Fruit fly (Drosophila melanogaster) whole organism, embryonic: ENCODE data around the gene CG5790.

ENCODE experiments used
- Bgb ChIP-seq: fragments of 200-800 bp; sonication (Bioruptor generic); IDR thresholded peaks from 2 replicates; pipeline ENCODE4 v1.3.6; 2022; ENCODE audit warnings: missing biosample characterization, missing genetic modification characterization; ENCODE audit not compliant: partially characterized antibody
- CG10565 ChIP-seq: fragments of 200-800 bp; sonication (Bioruptor generic); optimal IDR thresholded peaks from 3 replicates; lab custom pipeline; 2016; ENCODE audit warnings: missing biosample characterization, mild to moderate bottlenecking, missing genetic modification characterization
- CG11504 ChIP-seq: fragments of 200-800 bp; sonication (Bioruptor generic); optimal IDR thresholded peaks from 3 replicates; lab custom pipeline; 2019; ENCODE audit warnings: missing biosample characterization, mild to moderate bottlenecking, missing genetic modification characterization, moderate library complexity
- CG11695 ChIP-seq: fragments of 200-800 bp; sonication (Bioruptor generic); IDR thresholded peaks from 3 replicates; pipeline ENCODE4 v1.3.6; 2022; ENCODE audit warnings: missing biosample characterization, missing genetic modification characterization
- CG12236 ChIP-seq: fragments of 200-800 bp; sonication (Bioruptor generic); optimal IDR thresholded peaks from 2 replicates; lab custom pipeline; 2016; ENCODE audit warnings: missing biosample characterization, missing genetic modification characterization
- CG12942 ChIP-seq: fragments of 200-800 bp; sonication (Bioruptor generic); optimal IDR thresholded peaks from 3 replicates; lab custom pipeline; 2016; ENCODE audit warnings: missing biosample characterization, missing genetic modification characterization
- CG14050 ChIP-seq: fragments of 200-800 bp; sonication (Bioruptor generic); IDR thresholded peaks from 3 replicates; pipeline ENCODE4 v1.3.6; 2022; ENCODE audit warnings: missing biosample characterization, missing genetic modification characterization
- CG2199 ChIP-seq: fragments of 200-800 bp; sonication (Bioruptor generic); IDR thresholded peaks from 3 replicates; pipeline ENCODE4 v1.3.6; 2022; ENCODE audit warnings: missing biosample characterization, missing genetic modification characterization
- CG30431 ChIP-seq: fragments of 200-800 bp; sonication (Bioruptor generic); optimal IDR thresholded peaks from 2 replicates; lab custom pipeline; 2017; ENCODE audit warnings: missing biosample characterization, missing genetic modification characterization
- CG32532 ChIP-seq: fragments of 200-800 bp; sonication (Bioruptor generic); IDR thresholded peaks from 2 replicates; pipeline ENCODE4 v1.3.6; 2022; ENCODE audit warnings: missing biosample characterization, missing genetic modification characterization
- CG34224 ChIP-seq: fragments of 200-800 bp; sonication (Bioruptor generic); IDR thresholded peaks from 3 replicates; pipeline ENCODE4 v1.3.6; 2022; ENCODE audit warnings: missing biosample characterization, missing genetic modification characterization; ENCODE audit not compliant: partially characterized antibody
- CG5180 ChIP-seq: fragments of 200-800 bp; sonication (Bioruptor generic); optimal IDR thresholded peaks from 3 replicates; lab custom pipeline; 2017; ENCODE audit warnings: missing biosample characterization, missing genetic modification characterization, mild to moderate bottlenecking, moderate library complexity, missing genetic modification reagents
- CG7271 ChIP-seq: fragments of 200-800 bp; sonication (Bioruptor generic); optimal IDR thresholded peaks from 2 replicates; lab custom pipeline; 2018; ENCODE audit warnings: missing biosample characterization, mild to moderate bottlenecking, missing genetic modification characterization, moderate library complexity
- CG7963 ChIP-seq: fragments of 200-800 bp; sonication (Bioruptor generic); IDR thresholded peaks from 3 replicates; pipeline ENCODE4 v1.3.6; 2022; ENCODE audit warnings: missing biosample characterization, missing genetic modification characterization; ENCODE audit not compliant: partially characterized antibody
- CoRest ChIP-seq: fragments of 200-800 bp; sonication (Bioruptor generic); optimal IDR thresholded peaks from 3 replicates; lab custom pipeline; 2018; ENCODE audit warnings: missing biosample characterization, mild to moderate bottlenecking, missing genetic modification characterization, moderate library complexity
- Dad ChIP-seq: fragments of 200-800 bp; sonication (Bioruptor generic); optimal IDR thresholded peaks from 3 replicates; lab custom pipeline; 2016; ENCODE audit warnings: missing biosample characterization, missing genetic modification characterization
- Deaf1 ChIP-seq: fragments of 200-800 bp; optimal IDR thresholded peaks from 3 replicates; lab custom pipeline; 2019; ENCODE audit warnings: missing biosample characterization, mild to moderate bottlenecking, missing genetic modification characterization, moderate library complexity
- Dfd ChIP-seq, 2 experiments: fragments of >200 bp; optimal IDR thresholded peaks; 2 replicates each; lab custom pipeline; 2017; ENCODE audit warnings: missing biosample characterization in 2 of 2, missing genetic modification characterization in 2 of 2
- Doc3 ChIP-seq: fragments of 200-800 bp; sonication (Bioruptor generic); IDR thresholded peaks from 3 replicates; pipeline ENCODE4 v1.3.6; 2022; ENCODE audit warnings: missing biosample characterization, missing genetic modification characterization; ENCODE audit not compliant: partially characterized antibody
- Hmr ChIP-seq: fragments of 200-800 bp; sonication (Bioruptor generic); optimal IDR thresholded peaks from 3 replicates; lab custom pipeline; 2017; ENCODE audit warnings: mild to moderate bottlenecking, missing biosample characterization, missing genetic modification reagents, missing genetic modification characterization
- Hr78 ChIP-seq, 2 experiments: fragments of 200-800 bp in 1 of 2; fragments of >200 bp in 1 of 2; sonication (Bioruptor generic) in 1 of 2; optimal IDR thresholded peaks; 2 replicates each; lab custom pipeline; 2017 to 2019; ENCODE audit warnings: missing biosample characterization in 2 of 2, missing genetic modification characterization in 2 of 2, mild to moderate bottlenecking in 1 of 2, moderate library complexity in 1 of 2
- Hsf ChIP-seq: fragments of 200-800 bp; sonication (Bioruptor generic); optimal IDR thresholded peaks from 3 replicates; lab custom pipeline; 2016; ENCODE audit warnings: missing biosample characterization, missing genetic modification characterization
- Lim3 ChIP-seq: fragments of 200-800 bp; sonication (Bioruptor generic); IDR thresholded peaks from 2 replicates; pipeline ENCODE4 v1.3.6; 2022; ENCODE audit warnings: missing biosample characterization, missing genetic modification characterization
- MTF-1 ChIP-seq: fragments of 200-800 bp; sonication (Bioruptor generic); optimal IDR thresholded peaks from 2 replicates; lab custom pipeline; 2018; ENCODE audit warnings: missing biosample characterization, mild to moderate bottlenecking, missing genetic modification characterization, borderline replicate concordance
- Max ChIP-seq: fragments of 200-800 bp; sonication (Bioruptor generic); optimal IDR thresholded peaks from 2 replicates; lab custom pipeline; 2016; ENCODE audit warnings: missing biosample characterization, mild to moderate bottlenecking, missing genetic modification characterization
- Nf-YA ChIP-seq: fragments of 200-800 bp; sonication (Bioruptor generic); IDR thresholded peaks from 2 replicates; pipeline ENCODE4 v1.3.6; 2022; ENCODE audit warnings: missing biosample characterization, missing genetic modification characterization
- PHDP ChIP-seq: fragments of 200-800 bp; sonication (Bioruptor generic); optimal IDR thresholded peaks from 3 replicates; lab custom pipeline; 2018; ENCODE audit warnings: missing biosample characterization, mild to moderate bottlenecking, missing genetic modification characterization, moderate library complexity
- Scr ChIP-seq: fragments of 200-800 bp; sonication (Bioruptor generic); IDR thresholded peaks from 2 replicates; pipeline ENCODE4 v1.3.6; 2022; ENCODE audit warnings: missing biosample characterization, missing genetic modification characterization; ENCODE audit not compliant: partially characterized antibody
- Taf1 ChIP-seq: fragments of 200-800 bp; sonication (Bioruptor generic); IDR thresholded peaks from 2 replicates; pipeline ENCODE4 v1.3.6; 2022; ENCODE audit warnings: missing biosample characterization, missing genetic modification characterization
- Trl ChIP-seq, 3 experiments: fragments of >200 bp in 2 of 3; fragments of 200-800 bp in 1 of 3; sonication (Bioruptor generic) in 1 of 3; optimal IDR thresholded peaks; 2 replicates in 1 of 3; 3 replicates in 2 of 3; lab custom pipeline; 2016 to 2017; ENCODE audit warnings: missing biosample characterization in 1 of 3, missing genetic modification characterization in 1 of 3
- bigmax ChIP-seq: fragments of 200-800 bp; sonication (Bioruptor generic); optimal IDR thresholded peaks from 2 replicates; lab custom pipeline; 2018; ENCODE audit warnings: missing biosample characterization, mild to moderate bottlenecking, missing genetic modification characterization
- chm ChIP-seq: fragments of 200-800 bp; sonication (Bioruptor generic); IDR thresholded peaks from 2 replicates; pipeline ENCODE4 v1.3.6; 2022; ENCODE audit warnings: missing biosample characterization, missing genetic modification characterization
- crc ChIP-seq: fragments of 200-800 bp; sonication (Bioruptor generic); optimal IDR thresholded peaks from 2 replicates; lab custom pipeline; 2016; ENCODE audit warnings: missing biosample characterization, missing genetic modification characterization
- disco-r ChIP-seq: fragments of 200-800 bp; sonication (Bioruptor generic); optimal IDR thresholded peaks from 2 replicates; lab custom pipeline; 2016; ENCODE audit warnings: missing biosample characterization, missing genetic modification characterization
- emc ChIP-seq: fragments of 200-800 bp; sonication (Bioruptor generic); optimal IDR thresholded peaks from 2 replicates; lab custom pipeline; 2016; ENCODE audit warnings: missing biosample characterization, missing genetic modification characterization
- ewg ChIP-seq: fragments of 200-800 bp; sonication (Bioruptor generic); optimal IDR thresholded peaks from 3 replicates; lab custom pipeline; 2017; ENCODE audit warnings: mild to moderate bottlenecking, missing biosample characterization, missing genetic modification reagents, missing genetic modification characterization
- gfzf ChIP-seq: fragments of 200-800 bp; sonication (Bioruptor generic); optimal IDR thresholded peaks from 2 replicates; lab custom pipeline; 2016; ENCODE audit warnings: missing biosample characterization, mild to moderate bottlenecking, missing genetic modification characterization, moderate library complexity
- luna ChIP-seq: fragments of 200-800 bp; sonication (Bioruptor generic); optimal IDR thresholded peaks from 2 replicates; lab custom pipeline; 2016; ENCODE audit warnings: missing biosample characterization, missing genetic modification characterization
- mam ChIP-seq: fragments of 200-800 bp; sonication (Bioruptor generic); optimal IDR thresholded peaks from 3 replicates; lab custom pipeline; 2016; ENCODE audit warnings: missing biosample characterization, missing genetic modification characterization
- odd ChIP-seq: fragments of 200-800 bp; sonication (Bioruptor generic); optimal IDR thresholded peaks from 2 replicates; lab custom pipeline; 2017; ENCODE audit warnings: missing biosample characterization, mild to moderate bottlenecking, missing genetic modification characterization
- pfk ChIP-seq: fragments of 200-800 bp; sonication (Bioruptor generic); optimal IDR thresholded peaks from 2 replicates; lab custom pipeline; 2018; ENCODE audit warnings: missing biosample characterization, mild to moderate bottlenecking, missing genetic modification characterization, moderate library complexity
- psq ChIP-seq: fragments of 200-800 bp; sonication (Bioruptor generic); optimal IDR thresholded peaks from 2 replicates; lab custom pipeline; 2017; ENCODE audit warnings: missing biosample characterization, missing genetic modification characterization
- run ChIP-seq: fragments of 200-800 bp; sonication (Bioruptor generic); optimal IDR thresholded peaks from 3 replicates; lab custom pipeline; 2018; ENCODE audit warnings: missing biosample characterization, mild to moderate bottlenecking, missing genetic modification characterization
- salm ChIP-seq: fragments of 200-800 bp; sonication (Bioruptor generic); optimal IDR thresholded peaks from 2 replicates; lab custom pipeline; 2018; ENCODE audit warnings: missing biosample characterization, mild to moderate bottlenecking, missing genetic modification characterization
- sens ChIP-seq: fragments of 200-800 bp; sonication (Bioruptor generic); peaks from one replicate; lab custom pipeline; 2016; ENCODE audit warnings: missing biosample characterization, missing genetic modification characterization
- stwl ChIP-seq: fragments of 200-800 bp; sonication (Bioruptor generic); optimal IDR thresholded peaks from 3 replicates; lab custom pipeline; 2018; ENCODE audit warnings: missing biosample characterization, mild to moderate bottlenecking, missing genetic modification characterization, moderate library complexity
- vvl ChIP-seq: fragments of 200-800 bp; sonication (Bioruptor generic); IDR thresholded peaks from 2 replicates; pipeline ENCODE4 v1.3.6; 2022; ENCODE audit warnings: missing biosample characterization, missing genetic modification characterization
- zen2 ChIP-seq: fragments of 200-800 bp; sonication (Bioruptor generic); IDR thresholded peaks from 3 replicates; pipeline ENCODE4 v1.3.6; 2022; ENCODE audit warnings: missing biosample characterization, missing genetic modification characterization; ENCODE audit not compliant: partially characterized antibody

The CG5790 gene

dm6 chr2L:18319577-18320316, 25.1 kb downstream of the CG5790 start, which contains the start of gene Fas3 (continued):
- no peak for TF ChIP-seq Trl (optimal IDR thresholded peaks at IDR 0.05; lab: Kevin White, UChicago)
- peak; percentile 25 for TF ChIP-seq Trl (GFP tag; optimal IDR thresholded peaks at IDR 0.05; lab: Kevin White, UChicago)
- no peak for TF ChIP-seq CG14050 (GFP tag; lab: Robert Waterston, UW)
- TF ChIP-seq odd (GFP tag; lab: Kevin White, UChicago) = peak; percentile 55
- TF ChIP-seq zen2 = peak; percentile 31; the same call in 1 of the 3 replicates
- TF ChIP-seq vvl (GFP tag; lab: Robert Waterston, UW) = peak; percentile 72
- TF ChIP-seq Dad (GFP tag; lab: Kevin White, UChicago) = no peak
- TF ChIP-seq MTF-1 = peak; percentile 34
- TF ChIP-seq Max (GFP tag; lab: Kevin White, UChicago) = no peak
- no peak for TF ChIP-seq mam (GFP tag; lab: Kevin White, UChicago)
- TF ChIP-seq pfk (GFP tag; lab: Kevin White, UChicago) = peak; percentile 30
- no peak for TF ChIP-seq Nf-YA
- no peak for TF ChIP-seq CG10565 (GFP tag; lab: Kevin White, UChicago)
- TF ChIP-seq Dfd (GFP tag; optimal IDR thresholded peaks at IDR 0.05; lab: Kevin White, UChicago) = no peak
- TF ChIP-seq CG12942 = no peak
- TF ChIP-seq crc (GFP tag; lab: Kevin White, UChicago) = no peak
- no peak for TF ChIP-seq bigmax (GFP tag; lab: Kevin White, UChicago)
- no peak for TF ChIP-seq Lim3 (GFP tag; lab: Robert Waterston, UW)
- peak; percentile 2 for TF ChIP-seq run (tag; lab: Kevin White, UChicago)
- TF ChIP-seq psq (GFP tag; lab: Kevin White, UChicago) = no peak
- peak; percentile 99 for TF ChIP-seq Deaf1 (tag; lab: Kevin White, UChicago)
- TF ChIP-seq CG7271 (tag; lab: Kevin White, UChicago) = no peak
- peak; percentile 35 for TF ChIP-seq PHDP
- TF ChIP-seq CG11695 (GFP tag; lab: Robert Waterston, UW) = 0 out of 3 replicates have a peak, but pooled peaks have one; percentile 7
- no peak for TF ChIP-seq emc (GFP tag; lab: Kevin White, UChicago)
- TF ChIP-seq Hsf (GFP tag; lab: Kevin White, UChicago) = no peak
- no peak for TF ChIP-seq Taf1 (GFP tag; lab: Robert Waterston, UW)
- TF ChIP-seq CG30431 (GFP tag; lab: Kevin White, UChicago) = no peak
- TF ChIP-seq Hmr (GFP tag; lab: Kevin White, UChicago) = peak; percentile 40
- TF ChIP-seq disco-r (GFP tag; lab: Kevin White, UChicago) = peak; percentile 38
- 0 out of 2 replicates have a peak, but pooled peaks have one; percentile 33 for TF ChIP-seq CG32532 (GFP tag; lab: Robert Waterston, UW)

- TF ChIP-seq Doc3 (GFP tag; lab: Robert Waterston, UW) (peak; percentile 38; the same call in 2 of the 3 replicates), CG2199 (GFP tag; lab: Robert Waterston, UW) (peak; percentile 67; the same call in 1 of the 3 replicates), salm (tag; lab: Kevin White, UChicago) (no peak), CoRest (tag; lab: Kevin White, UChicago) (no peak), CG34224 (GFP tag; lab: Robert Waterston, UW) (0 out of 3 replicates have a peak, but pooled peaks have one; percentile 11), Hr78 (GFP tag; optimal IDR thresholded peaks at IDR 0.05; lab: Kevin White, UChicago) (peak in 1 of 2 experiments; percentile 67), stwl (tag; lab: Kevin White, UChicago) (peak; percentile 98), CG11504 (tag; lab: Kevin White, UChicago) (peak; percentile 67), Scr (GFP tag; lab: Robert Waterston, UW) (0 out of 2 replicates have a peak, but pooled peaks have one; percentile 9), CG5180 (no peak), CG7963 (GFP tag; lab: Robert Waterston, UW) (peak; percentile 31; the same call in 1 of the 3 replicates), chm (GFP tag; lab: Robert Waterston, UW) (peak; percentile 18; the same call in 1 of the 2 replicates), luna (GFP tag; lab: Kevin White, UChicago) (no peak), Bgb (GFP tag; lab: Robert Waterston, UW) (peak; percentile 20; the same call in 1 of the 2 replicates), sens (GFP tag; lab: Kevin White, UChicago) (peak; percentile 69), ewg (GFP tag; lab: Kevin White, UChicago) (peak; percentile 81), gfzf (GFP tag; lab: Kevin White, UChicago) (peak; percentile 49), CG12236 (GFP tag; lab: Kevin White, UChicago) (no peak)
- TF ChIP-seq, all 482 proteins: peak for 13
These were observed 26.3 kb downstream of the CG5790 start for dm6 chr2L:18320933-18321332.
